Worm (Caenorhabditis elegans) whole organism, midembryonic: ENCODE results near the gene F11E6.8.

ENCODE experiments used
- T22C8.4 ChIP-seq: fragments of 200-800 bp; sonication (Bioruptor generic); IDR thresholded peaks from 2 replicates; pipeline ENCODE4 v1.3.6; 2022; ENCODE audit warnings: missing genetic modification characterization, missing compliant biosample characterization
- cog-1 ChIP-seq: sonication (generic microtip); optimal IDR thresholded peaks from 2 replicates; lab custom pipeline; 2016; ENCODE audit warnings: missing genetic modification characterization, missing compliant biosample characterization
- flt-1 ChIP-seq: fragments of 200-800 bp; sonication (Bioruptor generic); IDR thresholded peaks from 2 replicates; pipeline ENCODE4 v1.3.6; 2022; ENCODE audit warnings: missing genetic modification characterization, missing compliant biosample characterization
- klf-2 ChIP-seq: fragments of 200-800 bp; sonication (Bioruptor generic); conservative IDR thresholded peaks from 2 replicates; pipeline ENCODE4 v1.3.6; 2022; ENCODE audit warnings: missing genetic modification reagents, missing genetic modification characterization, missing compliant biosample characterization
- med-1 ChIP-seq: sonication (generic microtip); optimal IDR thresholded peaks from 2 replicates; lab custom pipeline; 2017; ENCODE audit warnings: missing genetic modification characterization, mild to moderate bottlenecking, missing compliant biosample characterization, antibody characterized with exemption, missing genetic modification reagents; ENCODE audit not compliant: insufficient read depth
- ref-1 ChIP-seq: fragments of 200-800 bp; sonication (Bioruptor generic); conservative IDR thresholded peaks from 2 replicates; pipeline ENCODE4 v1.3.6; 2022; ENCODE audit warnings: missing genetic modification reagents, missing genetic modification characterization, missing compliant biosample characterization
- tab-1 ChIP-seq: fragments of 200-800 bp; sonication (Bioruptor generic); IDR thresholded peaks from 2 replicates; pipeline ENCODE4 v1.3.6; 2022; ENCODE audit warnings: missing genetic modification characterization, missing compliant biosample characterization
- ztf-23 ChIP-seq: fragments of 200-800 bp; sonication (Bioruptor generic); IDR thresholded peaks from 2 replicates; pipeline ENCODE4 v1.3.6; 2022; ENCODE audit warnings: missing genetic modification reagents, missing genetic modification characterization, missing compliant biosample characterization
- ztf-29 ChIP-seq: fragments of 200-800 bp; sonication (Bioruptor generic); IDR thresholded peaks from 2 replicates; pipeline ENCODE4 v1.3.6; 2022; ENCODE audit warnings: missing genetic modification reagents, missing genetic modification characterization, missing compliant biosample characterization

Gene F11E6.8

DNA sequence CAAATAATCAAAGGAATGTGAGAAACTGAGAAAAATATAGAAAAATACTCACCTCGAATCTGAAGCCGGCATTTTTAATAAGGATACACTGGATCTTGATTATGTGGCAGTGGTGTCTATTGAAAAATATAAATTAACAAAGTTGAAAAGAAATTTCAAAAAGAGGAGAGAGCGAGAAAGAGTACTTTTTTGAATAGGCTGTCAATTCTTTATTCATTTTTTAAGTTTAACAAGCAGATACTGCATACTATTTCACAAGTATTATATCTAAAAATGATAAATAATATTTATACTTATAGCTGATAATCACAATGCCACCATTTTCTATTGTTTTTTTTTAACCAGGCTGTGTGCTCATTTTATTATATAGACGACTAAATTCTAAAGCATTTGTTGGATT is 32.6 kb downstream of the F11E6.8 start, which contains the start of gene npr-26:
Gene npr-26, minus strand, starts transcription at position 101 of the 400 bp plus-strand sequence.
- no peak for TF ChIP-seq klf-2 (GFP tag; lab: Robert Waterston, UW)
- no peak for TF ChIP-seq flt-1 (GFP tag; lab: Robert Waterston, UW)
- TF ChIP-seq med-1 (GFP tag; lab: Kevin White, UChicago) = no peak
- no peak for TF ChIP-seq ztf-23 (GFP tag; lab: Robert Waterston, UW)
- TF ChIP-seq tab-1 (GFP tag; lab: Robert Waterston, UW) = no peak
- TF ChIP-seq ztf-29 (GFP tag; lab: Robert Waterston, UW) = no peak
- no peak for TF ChIP-seq cog-1 (tag; lab: Kevin White, UChicago)
- no peak for TF ChIP-seq T22C8.4 (GFP tag; lab: Robert Waterston, UW)

DNA sequence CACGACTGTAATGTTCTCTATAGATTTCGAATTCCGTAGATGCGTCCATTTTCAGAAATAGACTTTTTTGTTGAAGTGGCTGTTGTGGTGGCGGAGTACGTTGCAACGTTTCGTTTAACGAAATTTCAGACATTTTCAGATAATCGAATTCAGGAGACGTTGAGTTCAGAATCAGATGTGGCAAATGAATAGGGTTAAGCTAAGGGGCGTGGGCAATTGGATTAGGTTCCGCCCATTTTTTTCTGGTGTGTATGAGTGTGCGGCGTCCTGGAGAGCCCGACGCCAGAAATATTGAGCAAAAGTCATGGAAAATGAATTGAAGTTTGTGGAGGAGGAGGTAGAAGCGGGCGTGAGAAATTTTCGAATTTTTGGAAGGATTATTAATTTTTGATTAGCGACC is 37.0 kb downstream of the F11E6.8 start:
- no peak for TF ChIP-seq klf-2 (GFP tag; lab: Robert Waterston, UW)
- no peak for TF ChIP-seq flt-1 (GFP tag; lab: Robert Waterston, UW)
- no peak for TF ChIP-seq ztf-23 (GFP tag; lab: Robert Waterston, UW)
- no peak for TF ChIP-seq med-1 (GFP tag; lab: Kevin White, UChicago)
- TF ChIP-seq ztf-29 (GFP tag; lab: Robert Waterston, UW) = no peak
- TF ChIP-seq T22C8.4 (GFP tag; lab: Robert Waterston, UW) = no peak
- TF ChIP-seq ref-1 = no peak

- TF ChIP-seq klf-2 (GFP tag; lab: Robert Waterston, UW) (no peak), med-1 (GFP tag; lab: Kevin White, UChicago) (no peak), ztf-29 (GFP tag; lab: Robert Waterston, UW) (no peak), cog-1 (tag; lab: Kevin White, UChicago) (no peak), T22C8.4 (GFP tag; lab: Robert Waterston, UW) (no peak), tab-1 (GFP tag; lab: Robert Waterston, UW) (no peak), flt-1 (GFP tag; lab: Robert Waterston, UW) (no peak), ztf-23 (GFP tag; lab: Robert Waterston, UW) (no peak), ref-1 (no peak)
Measured at ce11 chrIV:17407491-17407890, 42.9 kb downstream of the F11E6.8 start, which contains the start of gene T02D1.9. TSS of gene T02D1.9 (minus strand) at chrIV:17407591.

ce11 chrIV:17407025-17407424 is 43.3 kb downstream of the F11E6.8 start, which contains the start of gene T02D1.7:
TSS of gene T02D1.7 (minus strand) at chrIV:17407125.
- TF ChIP-seq T22C8.4 (GFP tag; lab: Robert Waterston, UW) = no peak
- TF ChIP-seq ztf-23 (GFP tag; lab: Robert Waterston, UW) = no peak
- TF ChIP-seq ztf-29 (GFP tag; lab: Robert Waterston, UW) = no peak
- TF ChIP-seq flt-1 (GFP tag; lab: Robert Waterston, UW) = no peak
- TF ChIP-seq ref-1 = no peak
- TF ChIP-seq tab-1 (GFP tag; lab: Robert Waterston, UW) = no peak
- no peak for TF ChIP-seq klf-2 (GFP tag; lab: Robert Waterston, UW)
- TF ChIP-seq med-1 (GFP tag; lab: Kevin White, UChicago) = no peak
- no peak for TF ChIP-seq cog-1 (tag; lab: Kevin White, UChicago)

DNA sequence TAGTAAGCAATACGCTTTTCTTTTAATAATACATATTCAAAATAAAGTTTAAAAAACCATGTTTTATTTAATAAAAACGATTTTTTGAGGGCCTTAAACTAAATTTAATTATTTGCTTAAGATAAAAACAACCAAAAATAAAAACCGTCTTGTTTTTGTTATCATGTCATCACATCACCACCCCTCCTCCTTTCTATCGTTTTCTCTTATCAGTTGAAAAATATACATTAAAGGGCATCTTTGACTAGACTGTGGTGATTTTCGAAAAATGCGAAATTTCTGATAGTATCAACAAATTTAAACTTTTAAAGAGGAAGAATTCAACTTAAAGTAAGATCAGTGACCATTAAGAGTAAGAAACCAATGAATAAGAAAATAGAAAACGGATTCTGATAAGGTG is 44.2 kb downstream of the F11E6.8 start:
- no peak for TF ChIP-seq cog-1 (tag; lab: Kevin White, UChicago)
- TF ChIP-seq T22C8.4 (GFP tag; lab: Robert Waterston, UW) = no peak
- TF ChIP-seq ztf-29 (GFP tag; lab: Robert Waterston, UW) = no peak
- no peak for TF ChIP-seq tab-1 (GFP tag; lab: Robert Waterston, UW)
- no peak for TF ChIP-seq med-1 (GFP tag; lab: Kevin White, UChicago)
- TF ChIP-seq klf-2 (GFP tag; lab: Robert Waterston, UW) = no peak
- TF ChIP-seq ztf-23 (GFP tag; lab: Robert Waterston, UW) = no peak
- TF ChIP-seq flt-1 (GFP tag; lab: Robert Waterston, UW) = no peak
- no peak for TF ChIP-seq ref-1

- TF ChIP-seq tab-1 (GFP tag; lab: Robert Waterston, UW) = no peak
- TF ChIP-seq med-1 (GFP tag; lab: Kevin White, UChicago) = no peak
- TF ChIP-seq ztf-23 (GFP tag; lab: Robert Waterston, UW) = no peak
- no peak for TF ChIP-seq cog-1 (tag; lab: Kevin White, UChicago)
- no peak for TF ChIP-seq flt-1 (GFP tag; lab: Robert Waterston, UW)
- no peak for TF ChIP-seq T22C8.4 (GFP tag; lab: Robert Waterston, UW)
- no peak for TF ChIP-seq ztf-29 (GFP tag; lab: Robert Waterston, UW)
- TF ChIP-seq klf-2 (GFP tag; lab: Robert Waterston, UW) = no peak
- no peak for TF ChIP-seq ref-1
Measured at ce11 chrIV:17405530-17405929, 44.8 kb downstream of the F11E6.8 start, which contains the start of gene pmp-4. TSS of gene pmp-4 (minus strand) at chrIV:17405630.

DNA sequence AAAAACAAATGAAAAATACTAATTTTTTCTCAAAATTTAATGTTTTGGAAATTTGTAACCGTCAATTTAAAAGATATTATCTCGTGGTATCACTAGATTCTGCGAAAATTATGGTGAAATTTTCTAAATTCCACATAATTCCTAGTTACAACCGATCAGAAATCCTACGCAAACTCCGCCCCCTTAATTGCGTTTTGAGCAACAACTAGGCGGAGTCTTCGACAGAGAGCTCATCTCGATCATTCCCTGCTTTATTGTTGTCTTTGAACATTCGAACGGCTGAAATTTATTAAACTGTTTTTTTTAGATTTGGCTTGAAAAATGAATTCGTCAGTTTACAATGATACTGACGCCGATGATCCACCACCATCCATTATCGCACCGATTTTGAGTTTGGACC is 50.9 kb downstream of the F11E6.8 start, which contains the start of gene T02D1.4:
Gene T02D1.4, plus strand, starts transcription at position 301 of the 400 bp plus-strand sequence.
- TF ChIP-seq ref-1 (no peak), cog-1 (tag; lab: Kevin White, UChicago) (no peak), flt-1 (GFP tag; lab: Robert Waterston, UW) (no peak), ztf-23 (GFP tag; lab: Robert Waterston, UW) (no peak), T22C8.4 (GFP tag; lab: Robert Waterston, UW) (no peak), med-1 (GFP tag; lab: Kevin White, UChicago) (no peak), ztf-29 (GFP tag; lab: Robert Waterston, UW) (no peak), tab-1 (GFP tag; lab: Robert Waterston, UW) (no peak), klf-2 (GFP tag; lab: Robert Waterston, UW) (no peak)

ce11 chrIV:17395910-17396309 is 54.4 kb downstream of the F11E6.8 start, which contains the start of gene sru-15:
TSS of gene sru-15 (plus strand) at chrIV:17396210.
- TF ChIP-seq T22C8.4 (GFP tag; lab: Robert Waterston, UW) (no peak), med-1 (GFP tag; lab: Kevin White, UChicago) (no peak), ref-1 (no peak), ztf-23 (GFP tag; lab: Robert Waterston, UW) (no peak), klf-2 (GFP tag; lab: Robert Waterston, UW) (no peak), cog-1 (tag; lab: Kevin White, UChicago) (no peak), ztf-29 (GFP tag; lab: Robert Waterston, UW) (no peak), tab-1 (GFP tag; lab: Robert Waterston, UW) (no peak), flt-1 (GFP tag; lab: Robert Waterston, UW) (no peak)
